Worm (Caenorhabditis elegans) whole organism, L4 larva: ENCODE data around the gene F01D5.7.
A peak's percentile ranks its signal among the peaks of the same experiment; 100 is the strongest.

ENCODE experiments used
- Y75B8A.6 ChIP-seq: fragments of 200-800 bp; sonication (Bioruptor generic); IDR thresholded peaks from 2 replicates; pipeline ENCODE4 v1.3.6; 2022; ENCODE audit warnings: missing genetic modification reagents, missing genetic modification characterization, missing compliant biosample characterization
- ZK337.2 ChIP-seq: fragments of 200-800 bp; sonication (Bioruptor generic); IDR thresholded peaks from 2 replicates; pipeline ENCODE4 v1.3.6; 2022; ENCODE audit warnings: missing genetic modification reagents, missing genetic modification characterization, missing compliant biosample characterization
- ZK546.5 ChIP-seq, 2 experiments: sonication (generic microtip); optimal IDR thresholded peaks; 2 replicates each; lab custom pipeline; 2017; ENCODE audit warnings: missing biosample characterization in 2 of 2, missing genetic modification characterization in 2 of 2
- aha-1 ChIP-seq: fragments of 150-350 bp; peaks from one replicate; lab custom pipeline; 2014; ENCODE audit warnings: missing biosample characterization, missing genetic modification characterization
- ceh-62 ChIP-seq: sonication (generic microtip); optimal IDR thresholded peaks from 2 replicates; lab custom pipeline; 2017; ENCODE audit warnings: missing biosample characterization, missing genetic modification characterization
- ceh-82 ChIP-seq: sonication (generic microtip); optimal IDR thresholded peaks from 2 replicates; lab custom pipeline; 2017; ENCODE audit warnings: missing biosample characterization, missing genetic modification characterization
- daf-12 ChIP-seq: fragments of 150-350 bp; optimal IDR thresholded peaks from 2 replicates; lab custom pipeline; 2014; ENCODE audit warnings: missing biosample characterization, missing genetic modification reagents, missing genetic modification characterization
- daf-16 ChIP-seq, 3 experiments: sonication (generic microtip); optimal IDR thresholded peaks; 2 replicates each; lab custom pipeline; 2016 to 2017; ENCODE audit warnings: missing genetic modification characterization in 3 of 3, missing genetic modification reagents in 3 of 3, mild to moderate bottlenecking in 2 of 3, missing compliant biosample characterization in 2 of 3, missing biosample characterization in 1 of 3, moderate library complexity in 1 of 3
- dmd-6 ChIP-seq: fragments of 200-800 bp; sonication (Bioruptor generic); IDR thresholded peaks from 2 replicates; pipeline ENCODE4 v1.3.6; 2022; ENCODE audit warnings: missing genetic modification reagents, missing genetic modification characterization, missing compliant biosample characterization
- dmd-8 ChIP-seq: fragments of 200-800 bp; sonication (Bioruptor generic); IDR thresholded peaks from 2 replicates; pipeline ENCODE4 v1.3.6; 2022; ENCODE audit warnings: missing genetic modification characterization, missing compliant biosample characterization
- dmd-9 ChIP-seq: fragments of 200-800 bp; sonication (Bioruptor generic); IDR thresholded peaks from 2 replicates; pipeline ENCODE4 v1.3.6; 2022; ENCODE audit warnings: missing genetic modification reagents, missing genetic modification characterization, missing compliant biosample characterization
- gei-8 ChIP-seq: fragments of 200-800 bp; sonication (Bioruptor generic); optimal IDR thresholded peaks from 2 replicates; lab custom pipeline; 2018; ENCODE audit warnings: mild to moderate bottlenecking, missing genetic modification characterization, missing compliant biosample characterization
- hmg-1.1 ChIP-seq: fragments of 200-800 bp; sonication (Bioruptor generic); IDR thresholded peaks from 2 replicates; pipeline ENCODE4 v1.3.6; 2022; ENCODE audit warnings: missing genetic modification reagents, missing genetic modification characterization, missing compliant biosample characterization
- lim-7 ChIP-seq: fragments of 200-800 bp; sonication (Bioruptor generic); IDR thresholded peaks from 2 replicates; pipeline ENCODE4 v1.3.6; 2022; ENCODE audit warnings: missing genetic modification characterization, missing compliant biosample characterization
- lin-1 ChIP-seq: fragments of 200-800 bp; sonication (Bioruptor generic); IDR thresholded peaks from 2 replicates; pipeline ENCODE4 v1.3.6; 2022; ENCODE audit warnings: missing genetic modification reagents, missing genetic modification characterization, missing compliant biosample characterization
- mes-2 ChIP-seq: sonication (generic microtip); optimal IDR thresholded peaks from 2 replicates; lab custom pipeline; 2016; ENCODE audit warnings: missing genotype, mild to moderate bottlenecking, missing genetic modification characterization, missing compliant biosample characterization; ENCODE audit not compliant: poor library complexity, severe bottlenecking
- mxl-2 ChIP-seq: fragments of 200-800 bp; sonication (Bioruptor generic); conservative IDR thresholded peaks from 2 replicates; pipeline ENCODE4 v1.3.6; 2022; ENCODE audit warnings: missing genetic modification reagents, missing genetic modification characterization, missing compliant biosample characterization
- nhr-25 ChIP-seq: sonication (generic microtip); optimal IDR thresholded peaks from 2 replicates; lab custom pipeline; 2017; ENCODE audit warnings: missing genetic modification characterization, mild to moderate bottlenecking, missing compliant biosample characterization, antibody characterized with exemption, moderate library complexity, borderline replicate concordance; ENCODE audit not compliant: insufficient read depth
- nhr-28 ChIP-seq: fragments of 150-350 bp; optimal IDR thresholded peaks from 2 replicates; lab custom pipeline; 2014; ENCODE audit warnings: missing biosample characterization, missing genetic modification characterization
- nhr-41 ChIP-seq: fragments of 200-800 bp; sonication (Bioruptor generic); IDR thresholded peaks from 2 replicates; pipeline ENCODE4 v1.3.6; 2022; ENCODE audit warnings: missing genetic modification reagents, missing genetic modification characterization, missing compliant biosample characterization
- nhr-6 ChIP-seq: fragments of 150-350 bp; optimal IDR thresholded peaks from 2 replicates; lab custom pipeline; 2014; ENCODE audit warnings: missing biosample characterization, missing genetic modification characterization
- php-3 ChIP-seq: fragments of 200-800 bp; sonication (Bioruptor generic); IDR thresholded peaks from 2 replicates; pipeline ENCODE4 v1.3.6; 2022; ENCODE audit warnings: missing genetic modification reagents, missing genetic modification characterization, missing compliant biosample characterization
- pqm-1 ChIP-seq: sonication (generic microtip); optimal IDR thresholded peaks from 2 replicates; lab custom pipeline; 2017; ENCODE audit warnings: missing biosample characterization, missing genetic modification characterization
- sdz-12 ChIP-seq: fragments of 200-800 bp; sonication (Bioruptor generic); optimal IDR thresholded peaks from 2 replicates; lab custom pipeline; 2018; ENCODE audit warnings: mild to moderate bottlenecking, missing genetic modification characterization, missing compliant biosample characterization
- set-16 ChIP-seq: fragments of 200-800 bp; sonication (Bioruptor generic); IDR thresholded peaks from 2 replicates; pipeline ENCODE4 v1.3.6; 2022; ENCODE audit warnings: missing genetic modification reagents, missing genetic modification characterization, missing compliant biosample characterization
- snpc-4 ChIP-seq: fragments of 150-350 bp; optimal IDR thresholded peaks from 2 replicates; lab custom pipeline; 2014; ENCODE audit warnings: missing biosample characterization, missing genetic modification characterization
- spr-1 ChIP-seq: sonication (generic microtip); optimal IDR thresholded peaks from 2 replicates; lab custom pipeline; 2016; ENCODE audit warnings: mild to moderate bottlenecking, missing genetic modification characterization, missing compliant biosample characterization
- unc-62 ChIP-seq, 3 experiments: fragments of 150-350 bp in 1 of 3; sonication (generic microtip); optimal IDR thresholded peaks in 2 of 3; peaks in 1 of 3; 1 replicate in 1 of 3; 2 replicates in 2 of 3; lab custom pipeline; 2014 to 2017; ENCODE audit warnings: missing biosample characterization in 3 of 3, missing genetic modification characterization in 3 of 3, missing genetic modification reagents in 3 of 3, missing genotype in 1 of 3
- zfp-2 ChIP-seq: sonication (generic microtip); optimal IDR thresholded peaks from 2 replicates; lab custom pipeline; 2016; ENCODE audit warnings: mild to moderate bottlenecking, missing genetic modification characterization, missing compliant biosample characterization

The F01D5.7 gene

ce11 chrII:13981097-13981496, 27.4 kb upstream of the F01D5.7 start, which contains the start of gene Y39G8B.9:
TSS of gene Y39G8B.9 (plus strand) at chrII:13981365.
- TF ChIP-seq dmd-6 (GFP tag; lab: Robert Waterston, UW) (peak; percentile 41; the same call in 1 of the 2 replicates), dmd-9 (GFP tag; lab: Robert Waterston, UW) (no peak), daf-16 (GFP tag; optimal IDR thresholded peaks at IDR 0.05; lab: Kevin White, UChicago) (no peak), daf-16 (tag; optimal IDR thresholded peaks at IDR 0.05; lab: Kevin White, UChicago) (peak; percentile 7), pqm-1 (tag; lab: Kevin White, UChicago) (peak; percentile 68), nhr-28 (tag; lab: Kevin White, UChicago) (peak; percentile 48), unc-62 (GFP tag; optimal IDR thresholded peaks at IDR 0.05 in 1 of 2; lab: Kevin White, UChicago) (no peak), unc-62 (tag; optimal IDR thresholded peaks at IDR 0.05; lab: Kevin White, UChicago) (no peak)

ce11 chrII:13981819-13982218, 26.6 kb upstream of the F01D5.7 start:
- TF ChIP-seq nhr-25 (tag; lab: Kevin White, UChicago) (no peak), daf-12 (tag; lab: Kevin White, UChicago) (no peak), pqm-1 (tag; lab: Kevin White, UChicago) (peak; percentile 19), set-16 (GFP tag; lab: Robert Waterston, UW) (no peak), daf-16 (GFP tag; optimal IDR thresholded peaks at IDR 0.05; lab: Kevin White, UChicago) (no peak), daf-16 (tag; optimal IDR thresholded peaks at IDR 0.05; lab: Kevin White, UChicago) (peak; percentile 9), dmd-9 (GFP tag; lab: Robert Waterston, UW) (no peak), mxl-2 (no peak)

DNA sequence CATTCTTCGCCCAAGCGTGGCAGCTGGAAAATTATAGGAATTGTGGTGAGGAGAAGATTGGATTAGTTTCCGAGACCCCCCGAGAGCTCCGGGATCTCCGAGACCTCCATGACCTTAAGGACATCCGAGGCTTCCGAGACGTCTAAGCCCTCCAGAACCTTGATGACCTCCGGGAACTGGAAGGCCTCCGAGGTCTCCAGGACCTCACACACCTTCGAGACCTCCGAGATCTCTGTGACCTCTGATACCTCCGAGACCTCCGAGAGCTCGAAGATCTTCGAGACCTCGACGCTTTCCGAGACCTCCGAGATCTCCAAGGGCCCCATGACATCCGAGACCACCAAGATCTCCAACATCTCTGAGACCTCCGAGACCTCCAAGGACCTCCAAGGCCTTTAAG, 26.2 kb upstream of the F01D5.7 start:
- TF ChIP-seq lim-7 (GFP tag; lab: Robert Waterston, UW): 0 out of 2 replicates have a peak, but pooled peaks have one; percentile 60
- peak; percentile 92 for TF ChIP-seq set-16 (GFP tag; lab: Robert Waterston, UW)
- TF ChIP-seq mes-2 (tag; lab: Kevin White, UChicago): no peak

ce11 chrII:13982923-13983322, 25.5 kb upstream of the F01D5.7 start, which contains the start of the genes Y39G8B.13 and Y39G8B.10:
TSS of gene Y39G8B.13 (minus strand) at chrII:13983047.
TSS of gene Y39G8B.10 (minus strand) at chrII:13983115.
- TF ChIP-seq ceh-62 (tag; lab: Kevin White, UChicago): no peak
- peak; percentile 26 for TF ChIP-seq nhr-28 (tag; lab: Kevin White, UChicago)
- TF ChIP-seq unc-62 (GFP tag; optimal IDR thresholded peaks at IDR 0.05 in 1 of 2; lab: Kevin White, UChicago): no peak
- no peak for TF ChIP-seq unc-62 (tag; optimal IDR thresholded peaks at IDR 0.05; lab: Kevin White, UChicago)
- TF ChIP-seq aha-1: no peak
- no peak for TF ChIP-seq ceh-82 (tag; lab: Kevin White, UChicago)
- TF ChIP-seq mxl-2: no peak
- TF ChIP-seq ZK546.5 (tag; optimal IDR thresholded peaks at IDR 0.05; lab: Kevin White, UChicago): no peak
- TF ChIP-seq pqm-1 (tag; lab: Kevin White, UChicago): peak; percentile 87
- TF ChIP-seq Y75B8A.6 (GFP tag; lab: Robert Waterston, UW): no peak
- no peak for TF ChIP-seq nhr-6 (tag; lab: Kevin White, UChicago)
- no peak for TF ChIP-seq ZK337.2 (GFP tag; lab: Robert Waterston, UW)

DNA sequence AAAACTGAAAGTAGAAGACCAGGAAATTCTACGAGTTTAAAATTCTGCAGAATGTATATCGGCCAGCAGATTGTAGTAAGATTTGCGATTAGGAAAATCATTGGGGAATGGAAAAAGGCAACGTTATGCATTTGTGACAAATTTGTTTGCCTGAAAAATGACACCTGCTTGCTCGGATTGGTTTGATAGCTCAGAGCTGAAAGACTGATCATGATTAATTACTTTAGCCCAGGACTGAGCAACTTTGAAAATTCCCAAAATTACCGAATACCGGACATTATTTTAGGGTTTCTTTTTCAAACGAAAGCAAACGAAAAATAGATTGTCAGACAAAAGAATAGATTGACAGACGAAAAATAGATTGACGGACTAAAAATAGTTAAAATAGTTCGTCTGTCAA, 23.9 kb upstream of the F01D5.7 start, which contains the start of gene sre-47:
Gene sre-47 (minus strand): TSS at position 101 of the 400 bp plus-strand sequence.
- TF ChIP-seq unc-62 (GFP tag; optimal IDR thresholded peaks at IDR 0.05 in 1 of 2; lab: Kevin White, UChicago) (peak in 1 of 2 experiments; percentile 30), unc-62 (tag; optimal IDR thresholded peaks at IDR 0.05; lab: Kevin White, UChicago) (no peak), dmd-9 (GFP tag; lab: Robert Waterston, UW) (no peak), php-3 (GFP tag; lab: Robert Waterston, UW) (no peak)

ce11 chrII:13991741-13992140, 16.7 kb upstream of the F01D5.7 start, which contains the start of gene Y39G8B.5:
TSS of gene Y39G8B.5 (minus strand) at chrII:13991841.
- TF ChIP-seq snpc-4 (no peak), gei-8 (GFP tag; lab: Kevin White, UChicago) (no peak), nhr-41 (GFP tag; lab: Robert Waterston, UW) (no peak), dmd-8 (GFP tag; lab: Robert Waterston, UW) (no peak), hmg-1.1 (GFP tag; lab: Robert Waterston, UW) (no peak), daf-12 (tag; lab: Kevin White, UChicago) (no peak), ZK546.5 (tag; optimal IDR thresholded peaks at IDR 0.05; lab: Kevin White, UChicago) (no peak), spr-1 (no peak), sdz-12 (GFP tag; lab: Kevin White, UChicago) (no peak), zfp-2 (no peak), lin-1 (GFP tag; lab: Robert Waterston, UW) (no peak)
